Fruit fly (Drosophila melanogaster) whole organism, embryonic: ENCODE data around the gene CG9471.

Source experiments
- Abd-B ChIP-seq: fragments of 200-800 bp; sonication (Bioruptor generic); optimal IDR thresholded peaks from 2 replicates; lab custom pipeline; 2018; ENCODE audit warnings: missing biosample characterization, mild to moderate bottlenecking, missing genetic modification characterization, moderate library complexity
- Ada2b ChIP-seq: fragments of 200-800 bp; sonication (Bioruptor generic); IDR thresholded peaks from 2 replicates; pipeline ENCODE4 v1.3.6; 2022; ENCODE audit warnings: missing biosample characterization, missing genetic modification characterization
- Bgb ChIP-seq: fragments of 200-800 bp; sonication (Bioruptor generic); IDR thresholded peaks from 2 replicates; pipeline ENCODE4 v1.3.6; 2022; ENCODE audit warnings: missing biosample characterization, missing genetic modification characterization; ENCODE audit not compliant: partially characterized antibody
- Bteb2 ChIP-seq: fragments of 200-800 bp; sonication (Bioruptor generic); optimal IDR thresholded peaks from 2 replicates; lab custom pipeline; 2016; ENCODE audit warnings: missing biosample characterization, missing genetic modification characterization
- CG12071 ChIP-seq: fragments of 200-800 bp; sonication (Bioruptor generic); optimal IDR thresholded peaks from 3 replicates; lab custom pipeline; 2018; ENCODE audit warnings: missing biosample characterization, mild to moderate bottlenecking, missing genetic modification characterization
- CG13287 ChIP-seq: fragments of 200-800 bp; sonication (Bioruptor generic); IDR thresholded peaks from 2 replicates; pipeline ENCODE4 v1.3.6; 2022; ENCODE audit warnings: missing biosample characterization, missing genetic modification characterization; ENCODE audit not compliant: partially characterized antibody
- CG14014 ChIP-seq: fragments of 200-800 bp; sonication (Bioruptor generic); IDR thresholded peaks from 2 replicates; pipeline ENCODE4 v1.3.6; 2022; ENCODE audit warnings: missing biosample characterization, missing genetic modification characterization
- CG1529 ChIP-seq: fragments of 200-800 bp; sonication (Bioruptor generic); optimal IDR thresholded peaks from 3 replicates; lab custom pipeline; 2018; ENCODE audit warnings: missing biosample characterization, missing genetic modification characterization
- CG17186 ChIP-seq: fragments of 200-800 bp; sonication (Bioruptor generic); optimal IDR thresholded peaks from 3 replicates; lab custom pipeline; 2017; ENCODE audit warnings: missing biosample characterization, missing genetic modification reagents, missing genetic modification characterization
- CG17612 ChIP-seq: fragments of 200-800 bp; sonication (Bioruptor generic); IDR thresholded peaks from 2 replicates; pipeline ENCODE4 v1.3.6; 2022; ENCODE audit warnings: missing biosample characterization, missing genetic modification characterization
- CG17912 ChIP-seq: fragments of 200-800 bp; sonication (Bioruptor generic); optimal IDR thresholded peaks from 2 replicates; lab custom pipeline; 2018; ENCODE audit warnings: missing biosample characterization, mild to moderate bottlenecking, missing genetic modification characterization
- CG1792 ChIP-seq: fragments of 200-800 bp; sonication (Bioruptor generic); optimal IDR thresholded peaks from 2 replicates; lab custom pipeline; 2016; ENCODE audit warnings: missing biosample characterization, missing genetic modification characterization
- CG18476 ChIP-seq: fragments of 200-800 bp; sonication (Bioruptor generic); optimal IDR thresholded peaks from 2 replicates; lab custom pipeline; 2016; ENCODE audit warnings: missing biosample characterization, mild to moderate bottlenecking, missing genetic modification characterization
- CG2199 ChIP-seq: fragments of 200-800 bp; sonication (Bioruptor generic); IDR thresholded peaks from 3 replicates; pipeline ENCODE4 v1.3.6; 2022; ENCODE audit warnings: missing biosample characterization, missing genetic modification characterization
- CG32772 ChIP-seq: fragments of 200-800 bp; sonication (Bioruptor generic); IDR thresholded peaks from 2 replicates; pipeline ENCODE4 v1.3.6; 2022; ENCODE audit warnings: missing biosample characterization, missing genetic modification characterization
- CG33213 ChIP-seq: fragments of 200-800 bp; sonication (Bioruptor generic); optimal IDR thresholded peaks from 3 replicates; lab custom pipeline; 2016; ENCODE audit warnings: missing biosample characterization, missing genetic modification characterization
- CG4404 ChIP-seq: fragments of 200-800 bp; sonication (Bioruptor generic); IDR thresholded peaks from 2 replicates; pipeline ENCODE4 v1.3.6; 2022; ENCODE audit warnings: missing biosample characterization, missing genetic modification characterization
- CG8290 ChIP-seq, 3 experiments: fragments of 200-800 bp; sonication (Bioruptor generic); optimal IDR thresholded peaks; 2 replicates each; lab custom pipeline; 2016 to 2019; ENCODE audit warnings: missing biosample characterization in 3 of 3, missing genetic modification characterization in 3 of 3, mild to moderate bottlenecking in 2 of 3, moderate library complexity in 1 of 3
- CG8359 ChIP-seq: fragments of 200-800 bp; sonication (Bioruptor generic); optimal IDR thresholded peaks from 2 replicates; lab custom pipeline; 2017; ENCODE audit warnings: missing biosample characterization, mild to moderate bottlenecking, missing genetic modification characterization, borderline replicate concordance
- CG9437 ChIP-seq: fragments of 200-800 bp; sonication (Bioruptor generic); optimal IDR thresholded peaks from 2 replicates; lab custom pipeline; 2018; ENCODE audit warnings: missing biosample characterization, mild to moderate bottlenecking, missing genetic modification characterization
- Camta ChIP-seq: fragments of 200-800 bp; sonication (Bioruptor generic); optimal IDR thresholded peaks from 2 replicates; lab custom pipeline; 2016; ENCODE audit warnings: missing biosample characterization, missing genetic modification characterization
- Dll ChIP-seq: fragments of 200-800 bp; sonication (Bioruptor generic); IDR thresholded peaks from 4 replicates; pipeline ENCODE4 v1.3.6; 2022; ENCODE audit warnings: missing biosample characterization, missing genetic modification characterization; ENCODE audit not compliant: partially characterized antibody
- Elba2 ChIP-seq: fragments of 200-800 bp; sonication (Bioruptor generic); optimal IDR thresholded peaks from 3 replicates; lab custom pipeline; 2016; ENCODE audit warnings: missing biosample characterization, missing genetic modification characterization
- Hey ChIP-seq: fragments of 200-800 bp; sonication (Bioruptor generic); optimal IDR thresholded peaks from 3 replicates; lab custom pipeline; 2018; ENCODE audit warnings: missing biosample characterization, mild to moderate bottlenecking, missing genetic modification characterization
- NK7.1 ChIP-seq: fragments of 200-800 bp; sonication (Bioruptor generic); optimal IDR thresholded peaks from 3 replicates; lab custom pipeline; 2016; ENCODE audit warnings: missing biosample characterization, missing genetic modification characterization
- PHDP ChIP-seq: fragments of 200-800 bp; sonication (Bioruptor generic); optimal IDR thresholded peaks from 3 replicates; lab custom pipeline; 2018; ENCODE audit warnings: missing biosample characterization, mild to moderate bottlenecking, missing genetic modification characterization, moderate library complexity
- Sin3A ChIP-seq: fragments of >200 bp; optimal IDR thresholded peaks from 2 replicates; lab custom pipeline; 2018
- Tbp ChIP-seq: fragments of >200 bp; optimal IDR thresholded peaks from 2 replicates; lab custom pipeline; 2018; ENCODE audit warnings: missing biosample characterization, missing genetic modification characterization
- bab2 ChIP-seq: fragments of 200-800 bp; sonication (Bioruptor generic); optimal IDR thresholded peaks from 2 replicates; lab custom pipeline; 2016; ENCODE audit warnings: missing biosample characterization, missing genetic modification characterization
- bigmax ChIP-seq: fragments of 200-800 bp; sonication (Bioruptor generic); optimal IDR thresholded peaks from 2 replicates; lab custom pipeline; 2018; ENCODE audit warnings: missing biosample characterization, mild to moderate bottlenecking, missing genetic modification characterization
- bowl ChIP-seq: fragments of 200-800 bp; sonication (Bioruptor generic); IDR thresholded peaks from 2 replicates; pipeline ENCODE4 v1.3.6; 2022; ENCODE audit warnings: missing biosample characterization, missing genetic modification characterization
- ci ChIP-seq: fragments of 200-800 bp; sonication (Bioruptor generic); IDR thresholded peaks from 3 replicates; pipeline ENCODE4 v1.3.6; 2022; ENCODE audit warnings: missing biosample characterization, missing genetic modification characterization
- cwo ChIP-seq: fragments of 200-800 bp; sonication (Bioruptor generic); optimal IDR thresholded peaks from 3 replicates; lab custom pipeline; 2017; ENCODE audit warnings: missing biosample characterization, missing genetic modification characterization, mild to moderate bottlenecking, moderate library complexity, missing genetic modification reagents
- dmrt11E ChIP-seq: fragments of 200-800 bp; sonication (Bioruptor generic); optimal IDR thresholded peaks from 3 replicates; lab custom pipeline; 2018; ENCODE audit warnings: missing biosample characterization, mild to moderate bottlenecking, missing genetic modification characterization, moderate library complexity
- eve ChIP-seq, 2 experiments: fragments of >200 bp; optimal IDR thresholded peaks; 2 replicates each; lab custom pipeline; 2017; ENCODE audit warnings: missing biosample characterization in 2 of 2, missing genetic modification characterization in 2 of 2
- gfzf ChIP-seq: fragments of 200-800 bp; sonication (Bioruptor generic); optimal IDR thresholded peaks from 2 replicates; lab custom pipeline; 2016; ENCODE audit warnings: missing biosample characterization, mild to moderate bottlenecking, missing genetic modification characterization, moderate library complexity
- gro ChIP-seq: fragments of 200-800 bp; sonication (Bioruptor generic); optimal IDR thresholded peaks from 2 replicates; lab custom pipeline; 2016; ENCODE audit warnings: missing biosample characterization, missing genetic modification characterization
- hbn ChIP-seq: fragments of 200-800 bp; sonication (Bioruptor generic); IDR thresholded peaks from 2 replicates; pipeline ENCODE4 v1.3.6; 2022; ENCODE audit warnings: missing biosample characterization, missing genetic modification characterization; ENCODE audit not compliant: partially characterized antibody
- ken ChIP-seq: fragments of 200-800 bp; sonication (Bioruptor generic); IDR thresholded peaks from 3 replicates; pipeline ENCODE4 v1.3.6; 2022; ENCODE audit warnings: missing biosample characterization, missing genetic modification characterization
- luna ChIP-seq: fragments of 200-800 bp; sonication (Bioruptor generic); optimal IDR thresholded peaks from 2 replicates; lab custom pipeline; 2016; ENCODE audit warnings: missing biosample characterization, missing genetic modification characterization
- mld ChIP-seq: fragments of 200-800 bp; sonication (Bioruptor generic); IDR thresholded peaks from 3 replicates; pipeline ENCODE4 v1.3.6; 2022; ENCODE audit warnings: missing biosample characterization, missing genetic modification characterization; ENCODE audit not compliant: partially characterized antibody
- nerfin-1 ChIP-seq: fragments of 200-800 bp; sonication (Bioruptor generic); optimal IDR thresholded peaks from 3 replicates; lab custom pipeline; 2019; ENCODE audit warnings: missing biosample characterization, mild to moderate bottlenecking, missing genetic modification characterization, moderate library complexity
- p53 ChIP-seq: fragments of 200-800 bp; sonication (Bioruptor generic); optimal IDR thresholded peaks from 2 replicates; lab custom pipeline; 2016; ENCODE audit warnings: missing biosample characterization, missing genetic modification characterization
- pfk ChIP-seq: fragments of 200-800 bp; sonication (Bioruptor generic); optimal IDR thresholded peaks from 2 replicates; lab custom pipeline; 2018; ENCODE audit warnings: missing biosample characterization, mild to moderate bottlenecking, missing genetic modification characterization, moderate library complexity
- row ChIP-seq: fragments of 200-800 bp; sonication (Bioruptor generic); IDR thresholded peaks from 3 replicates; pipeline ENCODE4 v1.3.6; 2022; ENCODE audit warnings: missing biosample characterization, missing genetic modification characterization
- sqz ChIP-seq: fragments of 200-800 bp; sonication (Bioruptor generic); optimal IDR thresholded peaks from 3 replicates; lab custom pipeline; 2018; ENCODE audit warnings: missing biosample characterization, mild to moderate bottlenecking, missing genetic modification characterization
- ssp ChIP-seq: fragments of 200-800 bp; sonication (Bioruptor generic); IDR thresholded peaks from 2 replicates; pipeline ENCODE4 v1.3.6; 2022; ENCODE audit warnings: missing biosample characterization, missing genetic modification characterization
- trem ChIP-seq: fragments of 200-800 bp; optimal IDR thresholded peaks from 3 replicates; lab custom pipeline; 2019; ENCODE audit warnings: missing biosample characterization, mild to moderate bottlenecking, missing genetic modification characterization, moderate library complexity
- ttk ChIP-seq: fragments of 200-800 bp; sonication (Bioruptor generic); IDR thresholded peaks from 2 replicates; pipeline ENCODE4 v2.1.2; 2022; ENCODE audit warnings: missing biosample characterization, missing genetic modification characterization
- unc-4 ChIP-seq: fragments of 200-800 bp; sonication (Bioruptor generic); IDR thresholded peaks from 2 replicates; pipeline ENCODE4 v1.3.6; 2022; ENCODE audit warnings: missing biosample characterization, missing genetic modification characterization; ENCODE audit not compliant: partially characterized antibody

CG9471 gene

DNA sequence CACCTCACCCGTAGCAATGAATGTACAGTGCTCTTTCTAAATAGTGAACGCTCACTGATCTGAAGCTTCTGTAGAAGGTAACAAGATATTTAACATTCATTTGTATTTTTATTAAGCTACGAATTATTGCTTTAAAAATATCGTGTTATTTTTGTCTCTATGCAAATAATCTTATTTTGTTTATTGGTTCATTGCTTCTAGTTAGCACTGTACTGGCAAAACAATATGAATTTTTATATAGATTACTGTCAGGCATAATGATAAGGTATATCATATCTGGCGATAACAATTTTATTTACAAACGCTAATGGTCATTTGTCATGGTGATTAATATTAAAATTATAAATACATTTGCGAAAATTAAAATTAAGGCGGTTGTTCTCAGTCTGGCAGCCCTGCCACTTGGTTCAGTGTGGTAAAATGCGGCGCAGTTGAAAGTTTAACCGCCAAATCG is at the start of gene CG9471 (continued):
- TF ChIP-seq CG18476 (GFP tag; lab: Kevin White, UChicago) (peak; percentile 89), p53 (GFP tag; lab: Kevin White, UChicago) (peak; percentile 3), CG17912 (peak; percentile 77), PHDP (peak; percentile 95), ttk (peak; percentile 87), pfk (GFP tag; lab: Kevin White, UChicago) (peak; percentile 25), Dll (no peak), Tbp (no peak), luna (GFP tag; lab: Kevin White, UChicago) (peak; percentile 72), CG17186 (GFP tag; lab: Kevin White, UChicago) (peak; percentile 16), ken (GFP tag; lab: Robert Waterston, UW) (peak; percentile 77), row (peak; percentile 98), Camta (GFP tag; lab: Kevin White, UChicago) (peak; percentile 87), sqz (GFP tag; lab: Kevin White, UChicago) (peak; percentile 80), CG1792 (peak; percentile 83), CG8359 (GFP tag; lab: Kevin White, UChicago) (peak; percentile 14), Elba2 (peak; percentile 54), CG33213 (GFP tag; lab: Kevin White, UChicago) (peak; percentile 80), ssp (GFP tag; lab: Robert Waterston, UW) (peak; percentile 77), Abd-B (GFP tag; lab: Kevin White, UChicago) (peak; percentile 90), hbn (GFP tag; lab: Robert Waterston, UW) (no peak), CG2199 (0 out of 3 replicates have a peak, but pooled peaks have one; percentile 52), ci (GFP tag; lab: Robert Waterston, UW) (peak; percentile 94), CG14014 (GFP tag; lab: Robert Waterston, UW) (peak; percentile 93), CG13287 (GFP tag; lab: Robert Waterston, UW) (peak; percentile 30; the same call in 1 of the 2 replicates), bigmax (GFP tag; lab: Kevin White, UChicago) (peak; percentile 1), Sin3A (no peak), trem (peak; percentile 90), Bteb2 (GFP tag; lab: Kevin White, UChicago) (peak; percentile 93), CG8290 (GFP tag; optimal IDR thresholded peaks at IDR 0.05; lab: Kevin White, UChicago) (peak; percentile 81), CG8290 (tag; optimal IDR thresholded peaks at IDR 0.05; lab: Kevin White, UChicago) (peak in 1 of 2 experiments; percentile 79), mld (GFP tag; lab: Robert Waterston, UW) (no peak), CG17612 (GFP tag; lab: Robert Waterston, UW) (peak; percentile 78), unc-4 (GFP tag; lab: Robert Waterston, UW) (no peak), CG32772 (peak; percentile 91), bowl (GFP tag; lab: Robert Waterston, UW) (peak; percentile 85), Ada2b (GFP tag; lab: Robert Waterston, UW) (peak; percentile 93), bab2 (GFP tag; lab: Kevin White, UChicago) (peak; percentile 87), cwo (GFP tag; lab: Kevin White, UChicago) (peak; percentile 85), CG4404 (GFP tag; lab: Robert Waterston, UW) (peak; percentile 79), Hey (tag; lab: Kevin White, UChicago) (peak; percentile 49), NK7.1 (GFP tag; lab: Kevin White, UChicago) (peak; percentile 85), CG12071 (peak; percentile 88), nerfin-1 (tag; lab: Kevin White, UChicago) (peak; percentile 80), dmrt11E (tag; lab: Kevin White, UChicago) (peak; percentile 83), CG1529 (GFP tag; lab: Kevin White, UChicago) (peak; percentile 80), CG9437 (peak; percentile 82), gfzf (GFP tag; lab: Kevin White, UChicago) (no peak), eve (GFP tag; optimal IDR thresholded peaks at IDR 0.05; lab: Kevin White, UChicago) (no peak), Bgb (GFP tag; lab: Robert Waterston, UW) (peak; percentile 15; the same call in 1 of the 2 replicates), gro (GFP tag; lab: Kevin White, UChicago) (peak; percentile 89)
